Fruit fly (Drosophila melanogaster): ENCODE data around the gene CG18530.

Gene CG18530

dm6 chr3R:12674041-12674623 is 41.0 kb downstream of the CG18530 start, which contains the start of gene Gnmt:
TSS of gene Gnmt (plus strand) at chr3R:12674608.
- no peak for TF ChIP-seq Eip93F (GFP tag; optimal IDR thresholded peaks at IDR 0.05)
- TF ChIP-seq OdsH (GFP tag; optimal IDR thresholded peaks at IDR 0.05): no peak
- peak; percentile 98 for TF ChIP-seq svp (GFP tag)
- no peak for TF ChIP-seq achi (GFP tag; optimal IDR thresholded peaks at IDR 0.05)
- TF ChIP-seq spab (GFP tag; optimal IDR thresholded peaks at IDR 0.05): no peak
- no peak for TF ChIP-seq net (GFP tag; optimal IDR thresholded peaks at IDR 0.05)
- no peak for TF ChIP-seq acj6 (GFP tag; optimal IDR thresholded peaks at IDR 0.05)
- TF ChIP-seq CG16779 (tag; optimal IDR thresholded peaks at IDR 0.05): no peak
- TF ChIP-seq CG7368 (GFP tag; optimal IDR thresholded peaks at IDR 0.05): no peak

DNA sequence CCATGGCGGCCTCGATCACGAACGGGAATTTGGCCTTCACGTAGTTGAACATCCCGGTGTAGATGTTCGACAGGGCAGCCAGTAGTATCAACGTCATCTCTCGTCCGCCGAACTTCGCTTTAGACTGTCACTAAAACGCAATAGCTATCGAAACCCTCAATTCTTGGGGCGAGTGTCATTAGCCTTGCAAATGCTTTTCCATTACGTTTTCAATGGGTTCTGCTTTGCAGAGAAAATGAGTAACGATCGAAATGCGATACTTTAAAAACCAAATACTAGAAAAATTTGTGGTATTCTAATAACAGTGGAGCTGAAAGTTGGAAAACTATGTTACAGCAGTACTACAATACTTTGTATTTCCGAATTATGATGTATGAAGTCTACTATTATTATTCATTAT is 43.0 kb downstream of the CG18530 start, which contains the start of gene CG43630:
Gene CG43630 (minus strand): TSS at position 101 of the 400 bp plus-strand sequence.
- TF ChIP-seq ss (GFP tag; optimal IDR thresholded peaks at IDR 0.05) (no peak), Eip93F (GFP tag; optimal IDR thresholded peaks at IDR 0.05) (no peak), Hr4 (GFP tag; optimal IDR thresholded peaks at IDR 0.05) (no peak), dac (GFP tag; optimal IDR thresholded peaks at IDR 0.05) (no peak), CG9139 (GFP tag; optimal IDR thresholded peaks at IDR 0.05) (no peak), CG6808 (GFP tag; optimal IDR thresholded peaks at IDR 0.05) (no peak), Met (GFP tag; optimal IDR thresholded peaks at IDR 0.05) (no peak), CG11902 (GFP tag; optimal IDR thresholded peaks at IDR 0.05) (no peak), CG31627 (GFP tag; optimal IDR thresholded peaks at IDR 0.05) (no peak), CG16779 (tag; optimal IDR thresholded peaks at IDR 0.05) (no peak), CG6792 (GFP tag; optimal IDR thresholded peaks at IDR 0.05) (no peak), fd85E (GFP tag; optimal IDR thresholded peaks at IDR 0.05) (no peak), vri (GFP tag; optimal IDR thresholded peaks at IDR 0.05) (no peak), Sox102F (GFP tag; optimal IDR thresholded peaks at IDR 0.05) (no peak), CG11762 (GFP tag; optimal IDR thresholded peaks at IDR 0.05; ENCODE audit: insufficient read depth) (no peak), Sox14 (GFP tag; optimal IDR thresholded peaks at IDR 0.05) (no peak), CG8319 (GFP tag; optimal IDR thresholded peaks at IDR 0.05) (no peak), CG32006 (GFP tag; optimal IDR thresholded peaks at IDR 0.05) (no peak)

- no peak for TF ChIP-seq vri (GFP tag; optimal IDR thresholded peaks at IDR 0.05)
- TF ChIP-seq CG11762 (GFP tag; optimal IDR thresholded peaks at IDR 0.05; ENCODE audit: insufficient read depth): no peak
- TF ChIP-seq achi (GFP tag; optimal IDR thresholded peaks at IDR 0.05): no peak
- TF ChIP-seq CG6276 (GFP tag; optimal IDR thresholded peaks at IDR 0.05): no peak
- TF ChIP-seq pdm3 (GFP tag; optimal IDR thresholded peaks at IDR 0.05): no peak
- no peak for TF ChIP-seq Lpt (GFP tag; optimal IDR thresholded peaks at IDR 0.05)
- TF ChIP-seq CG6163 (GFP tag; IDR thresholded peaks at IDR 0.05): no peak
Measured at dm6 chr3R:12678850-12679249, 45.7 kb downstream of the CG18530 start, which contains the start of gene mbo. TSS of gene mbo (minus strand) at chr3R:12679052.

dm6 chr3R:12681275-12681674 is 48.1 kb downstream of the CG18530 start, which contains the start of gene Cyp313a4:
TSS of gene Cyp313a4 (minus strand) at chr3R:12681375.
- peak; percentile 79 for TF ChIP-seq svp (GFP tag)
- TF ChIP-seq Gug (GFP tag; IDR thresholded peaks at IDR 0.05): no peak
